Fruit fly (Drosophila melanogaster) whole organism, pupa: ENCODE measurements around the gene Cyp4d8.

Experiments used
- CG10348 ChIP-seq: fragments of 200-800 bp; sonication (Bioruptor generic); IDR thresholded peaks from 2 replicates; pipeline ENCODE4 v1.3.6; 2022; ENCODE audit warnings: missing biosample characterization, missing genetic modification characterization
- CG15710 ChIP-seq: fragments of 200-800 bp; sonication (Bioruptor generic); optimal IDR thresholded peaks from 2 replicates; lab custom pipeline; 2018; ENCODE audit warnings: missing biosample characterization, mild to moderate bottlenecking, missing genetic modification characterization, moderate library complexity
- CG17806 ChIP-seq: fragments of 200-800 bp; sonication (Bioruptor generic); optimal IDR thresholded peaks from 2 replicates; lab custom pipeline; 2018; ENCODE audit warnings: missing biosample characterization, mild to moderate bottlenecking, missing genetic modification characterization, moderate library complexity
- CG34367 ChIP-seq: fragments of 200-800 bp; sonication (Bioruptor generic); optimal IDR thresholded peaks from 2 replicates; lab custom pipeline; 2018; ENCODE audit warnings: missing biosample characterization, mild to moderate bottlenecking, missing genetic modification characterization
- EcR ChIP-seq: fragments of 200-800 bp; sonication (Bioruptor generic); optimal IDR thresholded peaks from 3 replicates; lab custom pipeline; 2019; ENCODE audit warnings: missing biosample characterization, missing genetic modification characterization, mild to moderate bottlenecking, moderate library complexity, missing genetic modification reagents
- Ets98B ChIP-seq: fragments of 200-800 bp; sonication (Bioruptor generic); IDR thresholded peaks from 2 replicates; pipeline ENCODE4 v1.3.6; 2022; ENCODE audit warnings: missing biosample characterization, missing genetic modification characterization

- TF ChIP-seq CG15710 (tag; lab: Kevin White, UChicago) (no peak), CG10348 (GFP tag; lab: Robert Waterston, UW) (no peak), Ets98B (GFP tag; lab: Robert Waterston, UW) (no peak), CG34367 (tag; lab: Kevin White, UChicago) (no peak), CG17806 (tag; lab: Kevin White, UChicago) (no peak), EcR (GFP tag; lab: Kevin White, UChicago) (no peak)
Observed at dm6 chr3L:7519219-7519618, 23.2 kb upstream of the Cyp4d8 start.
